Fruit fly (Drosophila melanogaster): ENCODE results near the gene CG10654.

CG10654 gene

DNA sequence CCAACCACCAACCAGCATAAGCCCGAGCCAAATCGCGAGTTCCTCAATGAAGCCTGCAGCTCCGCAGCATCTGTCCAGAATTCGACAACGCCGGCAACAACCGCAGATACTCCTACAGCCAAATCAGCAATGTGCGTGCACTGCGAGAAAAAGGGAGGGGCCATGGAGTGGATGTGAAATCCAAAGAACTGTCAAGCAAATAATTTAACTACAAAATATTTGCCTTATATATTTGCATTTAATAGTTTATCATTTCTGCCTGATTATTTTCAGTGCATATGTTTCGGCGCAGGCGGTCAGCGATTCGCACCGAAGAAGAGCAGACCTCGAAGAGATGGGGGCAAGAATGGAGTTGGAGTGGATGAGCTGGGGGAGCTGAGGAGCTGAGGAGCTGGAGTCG, 44.0 kb upstream of the CG10654 start (continued):
- TF ChIP-seq cato (GFP tag; optimal IDR thresholded peaks at IDR 0.05; ENCODE audit: borderline replicate concordance) (no peak), Asciz (GFP tag; optimal IDR thresholded peaks at IDR 0.05) (no peak), CG6683 (GFP tag; optimal IDR thresholded peaks at IDR 0.05) (no peak), org-1 (GFP tag; optimal IDR thresholded peaks at IDR 0.05) (no peak), maf-S (GFP tag; optimal IDR thresholded peaks at IDR 0.05) (no peak), kni (GFP tag; optimal IDR thresholded peaks at IDR 0.05) (no peak), Adf1 (GFP tag; IDR thresholded peaks at IDR 0.05) (no peak), odd (GFP tag; optimal IDR thresholded peaks at IDR 0.05) (no peak), ftz-f1 (GFP tag; optimal IDR thresholded peaks at IDR 0.05) (no peak), sens-2 (GFP tag; IDR thresholded peaks at IDR 0.05) (no peak), otp (GFP tag; IDR thresholded peaks at IDR 0.05) (0 out of 3 replicates have a peak, but pooled peaks have one; percentile 53), CG7372 (GFP tag; IDR thresholded peaks at IDR 0.05) (peak; percentile 8; the same call in 1 of the 2 replicates), Bdp1 (GFP tag; optimal IDR thresholded peaks at IDR 0.05) (no peak), CG6254 (GFP tag; optimal IDR thresholded peaks at IDR 0.05) (no peak), CG4730 (GFP tag; IDR thresholded peaks at IDR 0.05) (0 out of 2 replicates have a peak, but pooled peaks have one; percentile 22)

DNA sequence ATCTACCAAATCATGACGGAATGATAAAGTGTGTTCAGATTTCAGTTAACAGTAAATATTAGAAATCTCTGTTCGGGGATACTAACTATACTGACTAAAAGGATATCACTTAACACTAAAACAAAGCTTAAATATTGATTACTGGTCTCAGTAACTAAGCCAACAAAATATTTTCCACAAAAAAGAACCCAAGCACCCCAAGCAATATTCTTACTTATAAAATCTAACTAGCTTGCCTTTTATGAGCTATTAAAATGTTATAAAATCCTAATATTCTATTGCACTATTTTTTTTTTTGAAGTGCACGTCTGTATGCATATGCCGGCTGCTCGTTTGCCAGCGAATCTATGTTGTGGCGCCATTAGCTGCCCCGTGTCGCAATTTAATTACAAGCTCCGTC, 41.8 kb upstream of the CG10654 start:
- TF ChIP-seq pum (GFP tag; optimal IDR thresholded peaks at IDR 0.05), result no peak
- no peak for TF ChIP-seq Hr78 (GFP tag; optimal IDR thresholded peaks at IDR 0.05)
- no peak for TF ChIP-seq CG43689 (GFP tag; IDR thresholded peaks at IDR 0.05)
- TF ChIP-seq slp2 (GFP tag; optimal IDR thresholded peaks at IDR 0.05), result no peak
- peak; percentile 63 for TF ChIP-seq sens (GFP tag)

DNA sequence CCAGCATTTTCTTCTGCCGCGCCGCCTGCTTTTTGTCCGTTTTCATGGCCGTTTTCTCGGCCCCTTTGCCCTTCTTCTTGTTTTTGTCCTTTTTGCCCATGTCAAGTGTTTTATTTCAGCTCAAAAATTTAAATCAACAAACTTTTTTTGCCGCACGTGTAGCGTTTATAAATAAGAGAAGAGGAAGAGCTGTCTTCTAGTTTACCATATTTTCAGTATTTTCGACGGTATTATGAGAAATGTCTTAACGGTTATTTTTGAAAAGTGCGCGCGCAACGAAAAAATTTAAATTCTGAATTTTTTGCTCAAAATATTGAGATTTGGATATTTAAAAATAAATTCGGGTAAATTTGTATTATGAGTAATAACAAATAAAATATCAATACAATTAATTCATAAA, 29.5 kb upstream of the CG10654 start, which contains the start of gene CG4069:
Gene CG4069 (minus strand): TSS at position 193 of the 400 bp plus-strand sequence.
- TF ChIP-seq her (GFP tag; optimal IDR thresholded peaks at IDR 0.05), result peak; percentile 99
- no peak for TF ChIP-seq Dip3 (GFP tag; optimal IDR thresholded peaks at IDR 0.05)
- peak; percentile 47 for TF ChIP-seq YL-1 (GFP tag; optimal IDR thresholded peaks at IDR 0.05)
- no peak for TF ChIP-seq CG14965 (GFP tag; optimal IDR thresholded peaks at IDR 0.05; ENCODE audit: borderline replicate concordance)
- TF ChIP-seq BEAF-32 (GFP tag; optimal IDR thresholded peaks at IDR 0.05), result peak; percentile 20
- TF ChIP-seq Ets97D (GFP tag; optimal IDR thresholded peaks at IDR 0.05), result peak; percentile 17
- peak; percentile 21 for TF ChIP-seq HmgZ (tag; optimal IDR thresholded peaks at IDR 0.05)
- TF ChIP-seq dpn (GFP tag; optimal IDR thresholded peaks at IDR 0.05), result no peak
- TF ChIP-seq Myb (GFP tag; optimal IDR thresholded peaks at IDR 0.05), result peak; percentile 90
- TF ChIP-seq Max (GFP tag; optimal IDR thresholded peaks at IDR 0.05), result peak; percentile 44
- TF ChIP-seq cad (GFP tag; optimal IDR thresholded peaks at IDR 0.05), result no peak
- TF ChIP-seq MBD-R2 (GFP tag; IDR thresholded peaks at IDR 0.05), result peak; percentile 39; the same call in 1 of the 2 replicates
- TF ChIP-seq gfzf (GFP tag; optimal IDR thresholded peaks at IDR 0.05), result peak; percentile 84
- TF ChIP-seq cwo (GFP tag; optimal IDR thresholded peaks at IDR 0.05), result peak; percentile 85
- no peak for TF ChIP-seq Gsc (GFP tag; IDR thresholded peaks at IDR 0.05)
- peak; percentile 93 for TF ChIP-seq CG15514 (GFP tag; optimal IDR thresholded peaks at IDR 0.05)
- TF ChIP-seq E2f2 (GFP tag; IDR thresholded peaks at IDR 0.05), result peak; percentile 95
- TF ChIP-seq CG10267 (tag; optimal IDR thresholded peaks at IDR 0.05), result peak; percentile 40
- TF ChIP-seq CG2116 (GFP tag; optimal IDR thresholded peaks at IDR 0.05), result peak; percentile 57
- no peak for TF ChIP-seq Hmr (GFP tag; optimal IDR thresholded peaks at IDR 0.05)
- peak; percentile 97 for TF ChIP-seq Dp (GFP tag; optimal IDR thresholded peaks at IDR 0.05)
- peak; percentile 7 for TF ChIP-seq CG18011 (GFP tag; optimal IDR thresholded peaks at IDR 0.05)
- peak; percentile 45 for TF ChIP-seq CG9797 (GFP tag; optimal IDR thresholded peaks at IDR 0.05)
- peak; percentile 14 for TF ChIP-seq stwl (tag; optimal IDR thresholded peaks at IDR 0.05)
- no peak for TF ChIP-seq gro (GFP tag; optimal IDR thresholded peaks at IDR 0.05)
- peak; percentile 93 for TF ChIP-seq dm (GFP tag; optimal IDR thresholded peaks at IDR 0.05)
- TF ChIP-seq nmo (GFP tag; optimal IDR thresholded peaks at IDR 0.05), result peak; percentile 13
- TF ChIP-seq trem (tag; optimal IDR thresholded peaks at IDR 0.05), result peak; percentile 36
- TF ChIP-seq emc (GFP tag; optimal IDR thresholded peaks at IDR 0.05), result no peak
